Worm (Caenorhabditis elegans) whole organism, late embryonic: ENCODE results near the gene Y42G9A.1.
A peak's percentile ranks its signal among the peaks of the same experiment; 100 is the strongest.

ENCODE experiments used
- C08G9.2 ChIP-seq: sonication (generic microtip); optimal IDR thresholded peaks from 2 replicates; lab custom pipeline; 2016; ENCODE audit warnings: mild to moderate bottlenecking, missing genetic modification characterization, moderate library complexity, missing compliant biosample characterization
- C38D4.7 ChIP-seq: fragments of 200-800 bp; sonication (Bioruptor generic); optimal IDR thresholded peaks from 2 replicates; lab custom pipeline; 2018; ENCODE audit warnings: mild to moderate bottlenecking, missing genetic modification characterization, moderate library complexity, missing compliant biosample characterization
- F13H6.1 ChIP-seq: sonication (generic microtip); optimal IDR thresholded peaks from 2 replicates; lab custom pipeline; 2016; ENCODE audit warnings: missing genetic modification characterization, missing compliant biosample characterization
- K09A11.1 ChIP-seq: sonication (generic microtip); optimal IDR thresholded peaks from 2 replicates; lab custom pipeline; 2017; ENCODE audit warnings: antibody characterized with exemption, mild to moderate bottlenecking, missing genetic modification characterization, missing compliant biosample characterization; ENCODE audit not compliant: insufficient read depth
- T23F11.4 ChIP-seq: fragments of 200-800 bp; sonication (Bioruptor generic); optimal IDR thresholded peaks from 2 replicates; lab custom pipeline; 2018; ENCODE audit warnings: mild to moderate bottlenecking, missing genetic modification characterization, missing compliant biosample characterization
- ama-1 ChIP-seq: fragments of 150-350 bp; optimal IDR thresholded peaks from 2 replicates; lab custom pipeline; 2014
- ceh-19 ChIP-seq: fragments of 200-800 bp; sonication (Bioruptor generic); optimal IDR thresholded peaks from 2 replicates; lab custom pipeline; 2018; ENCODE audit warnings: mild to moderate bottlenecking, missing genetic modification characterization, missing compliant biosample characterization
- ceh-22 ChIP-seq: sonication (generic microtip); optimal IDR thresholded peaks from 2 replicates; lab custom pipeline; 2017; ENCODE audit warnings: missing biosample characterization, missing genetic modification characterization
- ceh-30 ChIP-seq: fragments of 150-350 bp; optimal IDR thresholded peaks from 2 replicates; lab custom pipeline; 2014; ENCODE audit warnings: missing biosample characterization, missing genetic modification characterization
- ceh-34 ChIP-seq: sonication (generic microtip); optimal IDR thresholded peaks from 2 replicates; lab custom pipeline; 2016; ENCODE audit warnings: mild to moderate bottlenecking, missing genetic modification characterization, missing compliant biosample characterization
- ceh-48 ChIP-seq: sonication (generic microtip); optimal IDR thresholded peaks from 2 replicates; lab custom pipeline; 2016; ENCODE audit warnings: missing genetic modification characterization, inconsistent platforms, missing compliant biosample characterization
- elt-2 ChIP-seq: sonication (generic microtip); optimal IDR thresholded peaks from 2 replicates; lab custom pipeline; 2016; ENCODE audit warnings: missing genetic modification reagents, missing genetic modification characterization, missing compliant biosample characterization
- elt-4 ChIP-seq: sonication (generic microtip); optimal IDR thresholded peaks from 2 replicates; lab custom pipeline; 2016; ENCODE audit warnings: missing genetic modification characterization, missing compliant biosample characterization
- fax-1 ChIP-seq: sonication (generic microtip); optimal IDR thresholded peaks from 2 replicates; lab custom pipeline; 2016; ENCODE audit warnings: missing genotype, missing genetic modification characterization, missing compliant biosample characterization
- fkh-10 ChIP-seq: fragments of 150-350 bp; optimal IDR thresholded peaks from 2 replicates; lab custom pipeline; 2014; ENCODE audit warnings: missing biosample characterization, missing genetic modification reagents, missing genetic modification characterization
- gmeb-2 ChIP-seq: sonication (generic microtip); optimal IDR thresholded peaks from 2 replicates; lab custom pipeline; 2016; ENCODE audit warnings: missing genetic modification characterization, inconsistent platforms, missing compliant biosample characterization
- hlh-15 ChIP-seq: sonication (generic microtip); optimal IDR thresholded peaks from 2 replicates; lab custom pipeline; 2016; ENCODE audit warnings: missing genetic modification characterization, missing compliant biosample characterization
- hlh-6 ChIP-seq: sonication (generic microtip); optimal IDR thresholded peaks from 2 replicates; lab custom pipeline; 2016; ENCODE audit warnings: missing genotype, missing genetic modification characterization, missing compliant biosample characterization
- madf-2 ChIP-seq: sonication (generic microtip); optimal IDR thresholded peaks from 2 replicates; lab custom pipeline; 2017; ENCODE audit warnings: missing genetic modification characterization, missing compliant biosample characterization
- nfya-1 ChIP-seq: sonication (generic microtip); optimal IDR thresholded peaks from 2 replicates; lab custom pipeline; 2017; ENCODE audit warnings: missing genetic modification characterization, mild to moderate bottlenecking, missing compliant biosample characterization, antibody characterized with exemption, moderate library complexity
- pha-2 ChIP-seq: sonication (generic microtip); optimal IDR thresholded peaks from 2 replicates; lab custom pipeline; 2017; ENCODE audit warnings: mild to moderate bottlenecking, missing genetic modification characterization, missing compliant biosample characterization
- rnt-1 ChIP-seq: sonication (generic microtip); optimal IDR thresholded peaks from 2 replicates; lab custom pipeline; 2016; ENCODE audit warnings: missing genetic modification characterization, missing compliant biosample characterization
- sdc-2 ChIP-seq: sonication (generic microtip); optimal IDR thresholded peaks from 2 replicates; lab custom pipeline; 2016; ENCODE audit warnings: missing genotype, missing genetic modification characterization, missing compliant biosample characterization
- unc-42 ChIP-seq: sonication (generic microtip); optimal IDR thresholded peaks from 2 replicates; lab custom pipeline; 2016; ENCODE audit warnings: missing genotype, missing genetic modification characterization, missing compliant biosample characterization
- unc-55 ChIP-seq: sonication (generic microtip); optimal IDR thresholded peaks from 2 replicates; lab custom pipeline; 2017; ENCODE audit warnings: missing biosample characterization, missing genetic modification reagents, missing genetic modification characterization
- unc-86 ChIP-seq: sonication (generic microtip); optimal IDR thresholded peaks from 2 replicates; lab custom pipeline; 2016; ENCODE audit warnings: missing genetic modification characterization, missing compliant biosample characterization
- zip-5 ChIP-seq: sonication (generic microtip); optimal IDR thresholded peaks from 2 replicates; lab custom pipeline; 2016; ENCODE audit warnings: missing genetic modification characterization, missing compliant biosample characterization

Gene Y42G9A.1

DNA sequence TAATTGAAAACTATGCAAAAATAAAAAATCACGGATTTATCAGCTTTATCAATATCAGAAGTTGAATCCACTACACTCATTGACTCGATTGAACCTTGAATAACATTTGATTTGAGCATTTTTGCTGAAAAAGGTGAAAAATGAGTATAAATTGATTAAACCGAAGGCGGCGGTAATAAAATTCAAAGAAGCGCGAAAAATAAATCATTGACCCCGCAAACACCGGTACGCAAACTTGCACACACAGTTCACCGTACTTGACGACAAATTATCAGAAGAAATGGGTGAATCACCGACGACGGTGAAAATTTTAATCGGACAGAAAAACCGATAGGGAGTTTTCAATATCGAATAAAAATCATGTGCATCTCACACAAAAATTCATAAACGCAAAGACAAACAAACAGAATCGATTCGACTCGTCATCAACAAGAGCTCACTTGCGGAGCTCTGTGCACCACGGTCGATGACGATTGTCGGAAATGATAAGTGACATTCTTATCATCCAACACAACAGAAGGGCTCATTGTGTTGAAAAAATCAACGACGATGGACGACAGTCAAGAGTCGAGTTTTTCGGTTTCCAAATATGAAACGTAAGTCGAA lies at the start of gene Y42G9A.1, which contains the start of gene wht-7:
Y42G9A.1 (plus strand) TSS at position 495 of the 606 bp plus-strand sequence.
wht-7 (minus strand) TSS at position 131 of the 606 bp plus-strand sequence.
- TF ChIP-seq elt-2 (tag; lab: Kevin White, UChicago): peak; percentile 31
- no peak for TF ChIP-seq hlh-15 (tag; lab: Kevin White, UChicago)
- TF ChIP-seq, all 69 proteins: peak for 1

DNA sequence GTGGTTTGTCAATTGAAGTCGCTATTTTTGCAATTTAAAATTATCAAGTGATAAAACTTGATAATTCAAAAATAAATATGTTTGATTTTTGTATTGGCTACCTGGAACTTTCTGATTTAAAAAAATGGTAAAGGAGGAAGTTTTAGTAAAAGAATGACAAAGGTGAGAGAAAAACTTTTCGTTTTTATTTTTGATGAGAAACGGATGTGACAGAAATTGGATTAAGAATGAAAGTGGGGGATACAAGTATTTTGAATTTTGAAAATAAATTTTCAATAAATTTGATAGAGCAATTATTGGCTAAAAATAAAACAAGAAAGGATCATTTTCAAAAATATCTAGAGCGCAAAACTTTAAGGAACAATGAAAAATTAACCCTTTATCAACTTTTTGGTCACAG lies 47.0 kb upstream of the Y42G9A.1 start, which contains the start of gene C05D10.4:
C05D10.4 (minus strand) TSS at position 101 of the 400 bp plus-strand sequence.
- TF ChIP-seq hlh-6 (tag; lab: Kevin White, UChicago): no peak
- no peak for TF ChIP-seq F13H6.1 (tag; lab: Kevin White, UChicago)
- no peak for TF ChIP-seq T23F11.4 (GFP tag; lab: Kevin White, UChicago)
- TF ChIP-seq fkh-10 (GFP tag; lab: Kevin White, UChicago): no peak
- no peak for TF ChIP-seq elt-2 (tag; lab: Kevin White, UChicago)
- TF ChIP-seq ceh-34 (tag; lab: Kevin White, UChicago): no peak
- TF ChIP-seq K09A11.1 (tag; lab: Kevin White, UChicago): no peak
- no peak for TF ChIP-seq ceh-19
- TF ChIP-seq, all 69 proteins: peak for 0

DNA sequence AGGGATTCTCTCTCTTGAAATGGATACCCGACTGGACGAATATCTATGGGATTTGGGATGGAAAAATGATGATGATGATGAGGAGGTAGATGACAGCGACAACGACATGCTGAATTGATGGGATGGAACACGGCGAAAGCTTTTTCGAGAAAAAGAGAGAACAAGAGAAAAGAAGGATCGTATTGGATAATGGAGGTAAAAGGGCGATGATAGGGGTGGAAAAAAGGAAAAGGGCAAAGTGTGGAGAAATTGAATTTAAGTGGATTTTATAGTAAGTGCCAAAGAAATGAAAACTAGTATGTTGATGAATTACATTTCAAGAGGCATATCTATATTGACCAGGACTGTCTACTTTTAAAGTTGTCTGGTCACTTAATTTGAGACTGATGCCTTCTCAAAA lies 43.9 kb upstream of the Y42G9A.1 start:
- TF ChIP-seq gmeb-2 (tag; lab: Kevin White, UChicago) (no peak), unc-86 (tag; lab: Kevin White, UChicago) (no peak), ama-1 (no peak), unc-42 (no peak), ceh-48 (tag; lab: Kevin White, UChicago) (no peak), nfya-1 (tag; lab: Kevin White, UChicago) (no peak), ceh-30 (no peak), fkh-10 (GFP tag; lab: Kevin White, UChicago) (no peak), C38D4.7 (no peak), ceh-34 (tag; lab: Kevin White, UChicago) (no peak), fax-1 (tag; lab: Kevin White, UChicago) (no peak), elt-4 (tag; lab: Kevin White, UChicago) (no peak), elt-2 (tag; lab: Kevin White, UChicago) (no peak), hlh-15 (tag; lab: Kevin White, UChicago) (no peak), madf-2 (tag; lab: Kevin White, UChicago) (no peak), ceh-19 (no peak), C08G9.2 (tag; lab: Kevin White, UChicago) (no peak), F13H6.1 (tag; lab: Kevin White, UChicago) (no peak), rnt-1 (tag; lab: Kevin White, UChicago) (no peak)

DNA sequence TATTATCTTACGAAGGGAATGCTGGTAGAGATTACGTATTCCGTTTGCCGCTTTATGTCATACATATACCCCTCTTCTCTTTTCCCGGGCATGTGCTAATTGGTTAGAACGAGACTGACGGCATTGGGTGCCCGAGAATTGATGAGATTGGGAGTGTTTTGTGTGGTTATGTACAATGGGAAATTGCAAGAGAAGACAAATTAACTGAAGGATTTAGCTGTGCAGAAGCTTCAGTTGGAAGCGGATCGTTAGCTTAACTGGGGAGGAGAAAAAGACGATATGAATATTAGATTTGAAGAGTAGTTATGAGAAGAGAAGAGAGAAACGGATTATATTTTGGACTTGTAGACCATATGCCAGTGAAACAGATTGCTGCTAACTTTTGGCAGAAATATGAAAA lies 39.6 kb upstream of the Y42G9A.1 start:
- TF ChIP-seq unc-42 (peak; percentile 54), ceh-30 (no peak)
- TF ChIP-seq, all 69 proteins: peak for 1

DNA sequence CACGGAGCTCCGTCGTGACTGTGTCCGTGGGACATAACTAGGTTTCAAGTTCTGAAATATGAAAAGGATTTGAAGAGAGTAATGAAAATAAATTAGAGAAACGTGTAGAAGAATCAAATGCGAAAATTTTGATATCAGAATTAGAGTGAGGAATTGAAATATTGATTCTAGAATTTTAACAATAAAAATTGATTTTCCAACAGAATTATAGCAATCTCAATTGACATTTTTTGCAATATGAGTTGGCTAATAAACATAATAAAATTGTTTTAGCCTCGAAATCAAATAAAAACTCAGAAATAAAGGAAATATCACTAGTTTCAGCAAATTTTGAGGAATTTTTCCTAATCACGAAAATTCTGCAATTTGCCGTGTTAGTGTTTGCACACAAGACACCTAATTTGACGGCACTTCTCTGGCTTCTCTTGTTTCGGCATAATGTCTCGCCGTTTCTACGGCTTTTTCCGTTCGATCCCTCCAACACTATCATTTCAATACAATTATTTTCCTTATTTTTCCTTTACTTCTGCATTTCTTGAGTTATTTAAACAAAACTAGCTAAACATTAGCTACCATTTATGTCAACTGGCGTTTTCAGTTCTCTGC lies 33.4 kb upstream of the Y42G9A.1 start, which contains the start of gene nmt-1:
nmt-1 (minus strand) TSS at position 51 of the 606 bp plus-strand sequence.
- TF ChIP-seq ceh-22 (tag; lab: Kevin White, UChicago) (no peak), rnt-1 (tag; lab: Kevin White, UChicago) (no peak), gmeb-2 (tag; lab: Kevin White, UChicago) (peak; percentile 7), unc-42 (peak; percentile 42), sdc-2 (tag; lab: Kevin White, UChicago) (no peak), nfya-1 (tag; lab: Kevin White, UChicago) (peak; percentile 28), zip-5 (tag; lab: Kevin White, UChicago) (no peak), fax-1 (tag; lab: Kevin White, UChicago) (no peak), unc-86 (tag; lab: Kevin White, UChicago) (no peak), pha-2 (tag; lab: Kevin White, UChicago) (no peak), unc-55 (peak; percentile 21), fkh-10 (GFP tag; lab: Kevin White, UChicago) (no peak)

DNA sequence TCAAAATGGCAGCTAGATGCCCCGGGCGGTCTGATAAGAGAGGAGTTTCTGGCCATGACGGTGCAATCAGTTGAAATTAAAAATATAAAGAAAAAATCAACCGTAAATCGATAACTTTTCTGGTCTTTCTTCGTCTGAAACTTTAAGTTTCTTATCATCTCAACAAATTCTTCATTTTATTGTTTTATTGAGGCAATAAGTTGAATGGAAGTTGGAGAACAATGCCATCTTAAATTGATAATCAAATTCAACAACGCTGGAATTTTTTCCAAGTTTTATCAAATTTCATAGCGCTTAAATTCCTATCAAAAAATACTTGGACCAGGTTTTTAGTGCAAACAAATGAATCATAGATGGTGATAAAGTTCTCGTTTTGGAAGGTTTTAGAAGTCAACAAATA lies 32.8 kb upstream of the Y42G9A.1 start:
- TF ChIP-seq elt-4 (tag; lab: Kevin White, UChicago): no peak
- peak; percentile 42 for TF ChIP-seq elt-2 (tag; lab: Kevin White, UChicago)
